Fruit fly (Drosophila melanogaster) whole organism, embryonic: ENCODE measurements around the gene CG5928.
A peak's percentile ranks its signal among the peaks of the same experiment; 100 is the strongest.

ENCODE experiments used
- CG10959 ChIP-seq: fragments of 200-800 bp; sonication (Bioruptor generic); IDR thresholded peaks from 2 replicates; pipeline ENCODE4 v1.3.6; 2022; ENCODE audit warnings: missing biosample characterization, missing genetic modification characterization
- CG12659 ChIP-seq: fragments of 200-800 bp; sonication (Bioruptor generic); optimal IDR thresholded peaks from 3 replicates; lab custom pipeline; 2017; ENCODE audit warnings: mild to moderate bottlenecking, missing biosample characterization, missing genetic modification reagents, missing genetic modification characterization
- CG12769 ChIP-seq: fragments of 200-800 bp; sonication (Bioruptor generic); optimal IDR thresholded peaks from 2 replicates; lab custom pipeline; 2019; ENCODE audit warnings: missing biosample characterization, mild to moderate bottlenecking, missing genetic modification characterization, moderate library complexity
- CG13123 ChIP-seq: fragments of 200-800 bp; sonication (Bioruptor generic); optimal IDR thresholded peaks from 2 replicates; lab custom pipeline; 2016; ENCODE audit warnings: missing biosample characterization, missing genetic modification characterization
- CG14860 ChIP-seq: fragments of 200-800 bp; sonication (Bioruptor generic); IDR thresholded peaks from 3 replicates; pipeline ENCODE4 v1.3.6; 2022; ENCODE audit warnings: missing biosample characterization, missing genetic modification characterization; ENCODE audit not compliant: partially characterized antibody
- CG15269 ChIP-seq: fragments of 200-800 bp; sonication (Bioruptor generic); optimal IDR thresholded peaks from 2 replicates; lab custom pipeline; 2018; ENCODE audit warnings: missing biosample characterization, mild to moderate bottlenecking, missing genetic modification characterization, moderate library complexity
- CG17568 ChIP-seq: fragments of 200-800 bp; sonication (Bioruptor generic); optimal IDR thresholded peaks from 2 replicates; lab custom pipeline; 2018; ENCODE audit warnings: missing biosample characterization, mild to moderate bottlenecking, missing genetic modification characterization, moderate library complexity
- CG17829 ChIP-seq: fragments of 200-800 bp; optimal IDR thresholded peaks from 2 replicates; lab custom pipeline; 2019; ENCODE audit warnings: missing biosample characterization, mild to moderate bottlenecking, missing genetic modification characterization, moderate library complexity
- CG1832 ChIP-seq: fragments of 200-800 bp; sonication (Bioruptor generic); optimal IDR thresholded peaks from 2 replicates; lab custom pipeline; 2017; ENCODE audit warnings: missing biosample characterization, mild to moderate bottlenecking, missing genetic modification characterization, inconsistent platforms
- CG2116 ChIP-seq: fragments of 200-800 bp; sonication (Bioruptor generic); optimal IDR thresholded peaks from 3 replicates; lab custom pipeline; 2018; ENCODE audit warnings: missing biosample characterization, mild to moderate bottlenecking, missing genetic modification characterization
- CG2712 ChIP-seq: fragments of 200-800 bp; optimal IDR thresholded peaks from 3 replicates; lab custom pipeline; 2019; ENCODE audit warnings: missing biosample characterization, mild to moderate bottlenecking, missing genetic modification characterization, moderate library complexity
- CG34376 ChIP-seq: fragments of 200-800 bp; sonication (Bioruptor generic); optimal IDR thresholded peaks from 2 replicates; lab custom pipeline; 2018; ENCODE audit warnings: missing biosample characterization, mild to moderate bottlenecking, missing genetic modification characterization
- CG4617 ChIP-seq: fragments of 200-800 bp; sonication (Bioruptor generic); optimal IDR thresholded peaks from 3 replicates; lab custom pipeline; 2016; ENCODE audit warnings: missing biosample characterization, missing genetic modification characterization, borderline replicate concordance
- CG4820 ChIP-seq: fragments of 200-800 bp; sonication (Bioruptor generic); optimal IDR thresholded peaks from 3 replicates; lab custom pipeline; 2016; ENCODE audit warnings: missing biosample characterization, missing genetic modification characterization
- CG6175 ChIP-seq: fragments of 200-800 bp; sonication (Bioruptor generic); IDR thresholded peaks from 3 replicates; pipeline ENCODE4 v1.3.6; 2022; ENCODE audit warnings: missing biosample characterization, missing genetic modification characterization
- CG6765 ChIP-seq: fragments of 200-800 bp; sonication (Bioruptor generic); optimal IDR thresholded peaks from 3 replicates; lab custom pipeline; 2017; ENCODE audit warnings: missing biosample characterization, mild to moderate bottlenecking, missing genetic modification characterization
- CG7271 ChIP-seq: fragments of 200-800 bp; sonication (Bioruptor generic); optimal IDR thresholded peaks from 2 replicates; lab custom pipeline; 2018; ENCODE audit warnings: missing biosample characterization, mild to moderate bottlenecking, missing genetic modification characterization, moderate library complexity
- Camta ChIP-seq: fragments of 200-800 bp; sonication (Bioruptor generic); optimal IDR thresholded peaks from 2 replicates; lab custom pipeline; 2016; ENCODE audit warnings: missing biosample characterization, missing genetic modification characterization
- Chrac-16 ChIP-seq: fragments of 200-800 bp; sonication (Bioruptor generic); optimal IDR thresholded peaks from 3 replicates; lab custom pipeline; 2016; ENCODE audit warnings: missing biosample characterization, missing genetic modification characterization
- Dad ChIP-seq: fragments of 200-800 bp; sonication (Bioruptor generic); optimal IDR thresholded peaks from 3 replicates; lab custom pipeline; 2016; ENCODE audit warnings: missing biosample characterization, missing genetic modification characterization
- Dbx ChIP-seq: fragments of 200-800 bp; sonication (Bioruptor generic); IDR thresholded peaks from 3 replicates; pipeline ENCODE4 v1.3.6; 2022; ENCODE audit warnings: missing biosample characterization, missing genetic modification characterization
- Doc3 ChIP-seq: fragments of 200-800 bp; sonication (Bioruptor generic); IDR thresholded peaks from 3 replicates; pipeline ENCODE4 v1.3.6; 2022; ENCODE audit warnings: missing biosample characterization, missing genetic modification characterization; ENCODE audit not compliant: partially characterized antibody
- Dp ChIP-seq: fragments of 200-800 bp; sonication (Bioruptor generic); optimal IDR thresholded peaks from 2 replicates; lab custom pipeline; 2018; ENCODE audit warnings: missing biosample characterization, mild to moderate bottlenecking, missing genetic modification characterization, moderate library complexity
- H15 ChIP-seq: fragments of 200-800 bp; sonication (Bioruptor generic); IDR thresholded peaks from 3 replicates; pipeline ENCODE4 v1.3.6; 2022; ENCODE audit warnings: missing biosample characterization, missing genetic modification characterization
- Six4 ChIP-seq: fragments of 200-800 bp; sonication (Bioruptor generic); optimal IDR thresholded peaks from 2 replicates; lab custom pipeline; 2016; ENCODE audit warnings: missing biosample characterization, missing genetic modification characterization
- Ssrp ChIP-seq: fragments of 200-800 bp; sonication (Bioruptor generic); optimal IDR thresholded peaks from 2 replicates; lab custom pipeline; 2018; ENCODE audit warnings: missing biosample characterization, mild to moderate bottlenecking, missing genetic modification characterization, moderate library complexity
- Taf1 ChIP-seq: fragments of 200-800 bp; sonication (Bioruptor generic); IDR thresholded peaks from 2 replicates; pipeline ENCODE4 v1.3.6; 2022; ENCODE audit warnings: missing biosample characterization, missing genetic modification characterization
- bab2 ChIP-seq: fragments of 200-800 bp; sonication (Bioruptor generic); optimal IDR thresholded peaks from 2 replicates; lab custom pipeline; 2016; ENCODE audit warnings: missing biosample characterization, missing genetic modification characterization
- chm ChIP-seq: fragments of 200-800 bp; sonication (Bioruptor generic); IDR thresholded peaks from 2 replicates; pipeline ENCODE4 v1.3.6; 2022; ENCODE audit warnings: missing biosample characterization, missing genetic modification characterization
- crc ChIP-seq: fragments of 200-800 bp; sonication (Bioruptor generic); optimal IDR thresholded peaks from 2 replicates; lab custom pipeline; 2016; ENCODE audit warnings: missing biosample characterization, missing genetic modification characterization
- croc ChIP-seq: fragments of 200-800 bp; sonication (Bioruptor generic); conservative IDR thresholded peaks from 3 replicates; pipeline ENCODE4 v1.3.6; 2022; ENCODE audit warnings: missing biosample characterization, missing genetic modification characterization
- crol ChIP-seq: fragments of 200-800 bp; sonication (Bioruptor generic); IDR thresholded peaks from 2 replicates; pipeline ENCODE4 v1.3.6; 2022; ENCODE audit warnings: missing biosample characterization, missing genetic modification characterization
- da ChIP-seq: fragments of 200-800 bp; sonication (Bioruptor generic); optimal IDR thresholded peaks from 2 replicates; lab custom pipeline; 2016; ENCODE audit warnings: missing biosample characterization, missing genetic modification characterization
- dati ChIP-seq: fragments of 200-800 bp; sonication (Bioruptor generic); IDR thresholded peaks from 2 replicates; pipeline ENCODE4 v1.3.6; 2022; ENCODE audit warnings: missing biosample characterization, missing genetic modification characterization
- dmrt11E ChIP-seq: fragments of 200-800 bp; sonication (Bioruptor generic); optimal IDR thresholded peaks from 3 replicates; lab custom pipeline; 2018; ENCODE audit warnings: missing biosample characterization, mild to moderate bottlenecking, missing genetic modification characterization, moderate library complexity
- eyg ChIP-seq: fragments of 200-800 bp; sonication (Bioruptor generic); optimal IDR thresholded peaks from 3 replicates; lab custom pipeline; 2016; ENCODE audit warnings: missing biosample characterization, missing genetic modification characterization
- grau ChIP-seq: fragments of 200-800 bp; optimal IDR thresholded peaks from 3 replicates; lab custom pipeline; 2019; ENCODE audit warnings: missing biosample characterization, mild to moderate bottlenecking, missing genetic modification characterization, moderate library complexity
- inv ChIP-seq: fragments of 200-800 bp; sonication (Bioruptor generic); IDR thresholded peaks from 2 replicates; pipeline ENCODE4 v1.3.6; 2022; ENCODE audit warnings: missing biosample characterization, missing genetic modification characterization; ENCODE audit not compliant: partially characterized antibody
- jumu ChIP-seq: fragments of 200-800 bp; sonication (Bioruptor generic); optimal IDR thresholded peaks from 3 replicates; lab custom pipeline; 2016; ENCODE audit warnings: missing biosample characterization, missing genetic modification characterization
- klu ChIP-seq: fragments of 200-800 bp; sonication (Bioruptor generic); IDR thresholded peaks from 2 replicates; pipeline ENCODE4 v1.3.6; 2022; ENCODE audit warnings: missing biosample characterization, missing genetic modification characterization
- peb ChIP-seq: fragments of 200-800 bp; sonication (Bioruptor generic); IDR thresholded peaks from 2 replicates; pipeline ENCODE4 v1.3.6; 2022; ENCODE audit warnings: missing biosample characterization, missing genetic modification characterization
- pzg ChIP-seq: fragments of 200-800 bp; sonication (Bioruptor generic); optimal IDR thresholded peaks from 3 replicates; lab custom pipeline; 2018; ENCODE audit warnings: missing biosample characterization, mild to moderate bottlenecking, missing genetic modification characterization, moderate library complexity
- row ChIP-seq: fragments of 200-800 bp; sonication (Bioruptor generic); IDR thresholded peaks from 3 replicates; pipeline ENCODE4 v1.3.6; 2022; ENCODE audit warnings: missing biosample characterization, missing genetic modification characterization
- sens-2 ChIP-seq: fragments of 200-800 bp; sonication (Bioruptor generic); IDR thresholded peaks from 2 replicates; pipeline ENCODE4 v1.3.6; 2022; ENCODE audit warnings: missing biosample characterization, missing genetic modification characterization
- slou ChIP-seq: fragments of 200-800 bp; sonication (Bioruptor generic); optimal IDR thresholded peaks from 3 replicates; lab custom pipeline; 2016; ENCODE audit warnings: missing biosample characterization, missing genetic modification characterization
- slp2 ChIP-seq: fragments of 200-800 bp; sonication (Bioruptor generic); optimal IDR thresholded peaks from 2 replicates; lab custom pipeline; 2016; ENCODE audit warnings: missing biosample characterization, missing genetic modification characterization
- tup ChIP-seq: fragments of 200-800 bp; sonication (Bioruptor generic); optimal IDR thresholded peaks from 2 replicates; lab custom pipeline; 2016; ENCODE audit warnings: missing biosample characterization, mild to moderate bottlenecking, missing genetic modification characterization, moderate library complexity
- zen ChIP-seq: fragments of 200-800 bp; sonication (Bioruptor generic); optimal IDR thresholded peaks from 3 replicates; lab custom pipeline; 2018; ENCODE audit warnings: missing biosample characterization, mild to moderate bottlenecking, missing genetic modification characterization, moderate library complexity
- zen2 ChIP-seq: fragments of 200-800 bp; sonication (Bioruptor generic); IDR thresholded peaks from 3 replicates; pipeline ENCODE4 v1.3.6; 2022; ENCODE audit warnings: missing biosample characterization, missing genetic modification characterization; ENCODE audit not compliant: partially characterized antibody

Gene CG5928

DNA sequence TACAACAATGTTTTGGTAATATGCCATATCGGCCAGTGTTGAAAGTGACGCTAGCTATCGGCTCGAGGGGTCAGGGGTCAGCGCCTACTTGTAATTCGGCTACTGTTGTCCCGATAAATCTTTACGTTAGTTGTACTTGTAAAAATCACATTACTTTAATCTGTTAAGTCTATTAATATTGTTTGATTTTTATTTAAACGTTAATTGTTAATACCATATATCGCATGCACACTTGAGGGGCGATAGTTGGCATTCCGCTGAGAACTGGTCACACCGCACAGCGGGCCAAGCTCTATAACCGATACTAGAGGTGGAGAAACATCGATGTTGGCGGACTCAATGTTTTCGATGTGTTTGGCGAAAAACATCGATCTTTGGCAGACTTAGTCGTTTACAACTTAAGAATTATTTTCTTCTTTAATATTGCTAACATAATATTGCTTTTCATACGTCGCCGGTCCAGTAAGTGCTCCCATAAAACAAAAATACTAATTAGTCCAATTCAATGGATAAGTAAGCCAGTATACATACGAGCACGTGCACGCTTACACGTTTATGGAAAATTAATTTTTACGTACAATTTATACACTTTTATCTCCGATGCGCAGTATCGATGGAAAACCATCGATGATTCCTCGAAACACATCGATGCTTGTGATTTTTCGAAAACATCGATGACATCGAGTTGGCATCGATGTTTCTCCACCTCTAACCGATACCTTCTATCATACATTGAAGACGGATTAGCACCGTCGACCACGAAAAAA lies 30.4 kb upstream of the CG5928 start, which contains the start of the genes rux and MCTS1 (continued):
- TF ChIP-seq CG34376 (no peak), CG2116 (GFP tag; lab: Kevin White, UChicago) (peak; percentile 72), dmrt11E (peak; percentile 12), CG17568 (GFP tag; lab: Kevin White, UChicago) (no peak), klu (GFP tag; lab: Robert Waterston, UW) (peak; percentile 21; the same call in 1 of the 2 replicates), zen (tag; lab: Kevin White, UChicago) (peak; percentile 17), inv (peak; percentile 89), H15 (GFP tag; lab: Robert Waterston, UW) (no peak), slou (GFP tag; lab: Kevin White, UChicago) (no peak), Dad (GFP tag; lab: Kevin White, UChicago) (peak; percentile 43), row (peak; percentile 87), Chrac-16 (GFP tag; lab: Kevin White, UChicago) (peak; percentile 31), pzg (GFP tag; lab: Kevin White, UChicago) (peak; percentile 57), CG17829 (no peak), CG13123 (GFP tag; lab: Kevin White, UChicago) (no peak), CG6765 (GFP tag; lab: Kevin White, UChicago) (no peak), CG12659 (GFP tag; lab: Kevin White, UChicago) (peak; percentile 65), tup (GFP tag; lab: Kevin White, UChicago) (peak; percentile 8), Camta (GFP tag; lab: Kevin White, UChicago) (peak; percentile 32), Doc3 (GFP tag; lab: Robert Waterston, UW) (peak; percentile 94), CG4617 (GFP tag; lab: Kevin White, UChicago) (peak; percentile 48), Dbx (peak; percentile 57; the same call in 2 of the 3 replicates), eyg (no peak), zen2 (GFP tag; lab: Robert Waterston, UW) (peak; percentile 90), CG12769 (peak; percentile 28), CG15269 (tag; lab: Kevin White, UChicago) (no peak), Dp (peak; percentile 20), crc (GFP tag; lab: Kevin White, UChicago) (peak; percentile 31), chm (GFP tag; lab: Robert Waterston, UW) (no peak), CG1832 (no peak), bab2 (GFP tag; lab: Kevin White, UChicago) (peak; percentile 9), CG6175 (GFP tag; lab: Robert Waterston, UW) (no peak), Taf1 (no peak), dati (GFP tag; lab: Robert Waterston, UW) (no peak), da (no peak), crol (0 out of 2 replicates have a peak, but pooled peaks have one; percentile 13), Six4 (GFP tag; lab: Kevin White, UChicago) (no peak), CG7271 (no peak), peb (no peak), sens-2 (GFP tag; lab: Robert Waterston, UW) (no peak), CG14860 (GFP tag; lab: Robert Waterston, UW) (peak; percentile 91), croc (GFP tag; lab: Robert Waterston, UW) (no peak), jumu (GFP tag; lab: Kevin White, UChicago) (peak; percentile 15), CG10959 (GFP tag; lab: Robert Waterston, UW) (no peak), CG2712 (peak; percentile 14), CG4820 (GFP tag; lab: Kevin White, UChicago) (peak; percentile 14), Ssrp (peak; percentile 41), grau (peak; percentile 11), slp2 (GFP tag; lab: Kevin White, UChicago) (peak; percentile 20)
